Worm (Caenorhabditis elegans): ENCODE results near the gene F14D2.14.

DNA sequence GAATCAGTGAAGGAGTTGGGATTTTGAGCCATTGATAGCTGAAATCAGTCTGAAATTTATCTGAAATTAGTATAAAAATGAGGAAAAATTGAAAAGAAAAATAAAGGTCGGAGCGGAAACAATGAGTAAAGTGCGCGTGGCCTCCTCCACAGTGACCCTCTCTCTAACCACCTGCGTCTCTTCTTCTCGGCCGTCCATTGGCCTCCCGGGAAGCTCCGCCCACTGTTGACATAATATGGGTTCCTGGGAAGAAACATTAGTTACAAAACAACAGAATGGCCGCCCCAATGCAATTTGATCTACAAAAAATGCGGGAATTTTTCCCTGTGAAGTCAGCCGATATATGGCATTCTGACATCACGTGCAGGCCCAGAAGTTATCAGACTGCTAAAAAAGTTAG, 22.3 kb upstream of the F14D2.14 start, which contains the start of gene Y49F6C.8:
- no peak for TF ChIP-seq him-1 (tag; optimal IDR thresholded peaks at IDR 0.05)
- no peak for TF ChIP-seq W03F9.2 (tag; optimal IDR thresholded peaks at IDR 0.05)

Measured in whole organism, L4/young adult.